Worm (Caenorhabditis elegans) whole organism, L3 larva: ENCODE data around the gene tpp-2.

ENCODE experiments used
- R02D3.7 ChIP-seq: fragments of 150-350 bp; optimal IDR thresholded peaks from 2 replicates; lab custom pipeline; 2014; ENCODE audit warnings: missing biosample characterization, missing genetic modification characterization
- ZK546.5 ChIP-seq: sonication (generic microtip); optimal IDR thresholded peaks from 2 replicates; lab custom pipeline; 2017; ENCODE audit warnings: missing biosample characterization, missing genetic modification characterization
- ama-1 ChIP-seq: fragments of 150-350 bp; optimal IDR thresholded peaks from 2 replicates; lab custom pipeline; 2018
- mdl-1 ChIP-seq: fragments of 150-350 bp; optimal IDR thresholded peaks from 2 replicates; lab custom pipeline; 2014; ENCODE audit warnings: missing biosample characterization, missing genetic modification characterization
- nfya-1 ChIP-seq: sonication (generic microtip); optimal IDR thresholded peaks from 2 replicates; lab custom pipeline; 2017; ENCODE audit warnings: missing genetic modification characterization, mild to moderate bottlenecking, missing compliant biosample characterization, antibody characterized with exemption, moderate library complexity; ENCODE audit not compliant: insufficient read depth
- nhr-67 ChIP-seq: fragments of 150-350 bp; optimal IDR thresholded peaks from 2 replicates; lab custom pipeline; 2014; ENCODE audit warnings: missing biosample characterization, missing genetic modification characterization
- nhr-77 ChIP-seq: fragments of 150-350 bp; optimal IDR thresholded peaks from 2 replicates; lab custom pipeline; 2014; ENCODE audit warnings: missing biosample characterization, missing genetic modification characterization
- skn-1 ChIP-seq: fragments of 150-350 bp; optimal IDR thresholded peaks from 2 replicates; lab custom pipeline; 2014; ENCODE audit warnings: missing biosample characterization, missing genetic modification characterization
- unc-39 ChIP-seq: sonication (generic microtip); optimal IDR thresholded peaks from 4 replicates; lab custom pipeline; 2017; ENCODE audit warnings: missing biosample characterization, missing genetic modification characterization

DNA sequence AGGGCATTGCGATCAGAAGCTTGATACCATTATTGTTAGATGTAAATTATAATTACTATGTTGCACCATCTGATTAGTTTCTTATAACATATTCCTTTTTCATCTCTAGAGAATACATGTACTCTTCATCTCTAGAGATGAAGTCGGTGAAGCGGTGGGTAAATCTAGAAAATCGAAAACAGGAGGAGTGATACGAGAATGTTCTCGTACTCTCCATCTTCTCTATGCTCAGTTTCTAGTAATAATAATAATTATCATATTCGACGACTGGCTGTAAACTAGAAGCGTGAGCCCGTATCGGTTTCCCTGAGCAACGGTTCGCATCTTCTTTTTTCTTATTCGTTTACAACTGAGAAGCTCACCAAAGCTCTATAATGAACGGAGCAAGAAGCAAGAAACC, 10.4 kb upstream of the tpp-2 start:
- TF ChIP-seq R02D3.7 = no peak
- no peak for TF ChIP-seq unc-39 (tag; lab: Kevin White, UChicago)
- no peak for TF ChIP-seq mdl-1 (tag; lab: Kevin White, UChicago)
- TF ChIP-seq ama-1 (lab: Kevin White, UChicago) = no peak
- TF ChIP-seq nhr-77 (tag; lab: Kevin White, UChicago) = no peak
- TF ChIP-seq skn-1 (tag; lab: Kevin White, UChicago) = no peak
- no peak for TF ChIP-seq ZK546.5 (tag; lab: Kevin White, UChicago)
- no peak for TF ChIP-seq nhr-67 (tag; lab: Kevin White, UChicago)
- TF ChIP-seq nfya-1 (tag; lab: Kevin White, UChicago) = no peak
